Worm (Caenorhabditis elegans): ENCODE results near the gene glb-21.

The glb-21 gene

ce11 chrIV:10750041-10750440 is 38.4 kb upstream of the glb-21 start, which contains the start of gene T25B9.1:
Gene T25B9.1, minus strand, starts transcription at chrIV:10750141.
- TF ChIP-seq efl-1 (GFP tag; optimal IDR thresholded peaks at IDR 0.05) (no peak), Y53G8AR.9 (GFP tag; conservative IDR thresholded peaks at IDR 0.05) (no peak), ceh-100 (GFP tag; IDR thresholded peaks at IDR 0.05) (no peak), attf-6 (GFP tag; IDR thresholded peaks at IDR 0.05) (no peak), rcor-1 (GFP tag; IDR thresholded peaks at IDR 0.05) (no peak), lin-35 (GFP tag; optimal IDR thresholded peaks at IDR 0.05) (no peak), attf-5 (GFP tag; optimal IDR thresholded peaks at IDR 0.05) (no peak), F52B5.7 (tag; optimal IDR thresholded peaks at IDR 0.05) (no peak), rec-8 (tag; optimal IDR thresholded peaks at IDR 0.05) (no peak)

DNA sequence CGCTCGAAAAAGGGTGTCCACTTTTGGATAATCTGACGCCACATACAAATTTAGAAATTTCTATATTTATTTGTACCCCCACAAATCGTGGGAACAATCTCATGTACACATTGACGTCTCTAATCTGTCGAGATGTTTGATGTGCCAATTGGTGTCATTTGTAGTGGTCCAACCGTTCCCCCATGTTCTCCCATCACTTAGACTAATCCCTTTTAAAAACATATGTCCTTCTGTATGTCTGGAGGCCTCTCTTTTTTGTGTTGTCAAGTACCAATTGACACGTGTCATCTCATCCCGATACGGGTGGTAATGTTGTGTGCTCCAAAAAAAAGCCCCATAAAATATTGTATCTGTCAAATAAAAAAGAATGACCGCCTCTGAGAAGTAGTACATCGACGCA is 33.7 kb upstream of the glb-21 start:
- TF ChIP-seq mxl-1 (tag; optimal IDR thresholded peaks at IDR 0.05) (no peak), sdz-38 (tag; optimal IDR thresholded peaks at IDR 0.05) (no peak), F55B11.4 (tag; optimal IDR thresholded peaks at IDR 0.05; ENCODE audit: borderline replicate concordance, insufficient read depth) (no peak), snpc-1.1 (tag; optimal IDR thresholded peaks at IDR 0.05; ENCODE audit: insufficient read depth) (no peak), unc-62 (GFP tag; optimal IDR thresholded peaks at IDR 0.05) (no peak), unc-130 (GFP tag; optimal IDR thresholded peaks at IDR 0.05) (no peak), die-1 (tag; optimal IDR thresholded peaks at IDR 0.05) (no peak), ztf-25 (GFP tag; IDR thresholded peaks at IDR 0.05) (no peak), ztf-3 (GFP tag; optimal IDR thresholded peaks at IDR 0.05) (no peak), ZK185.1 (tag; optimal IDR thresholded peaks at IDR 0.05; ENCODE audit: poor library complexity, severe bottlenecking) (no peak), mcd-1 (GFP tag; IDR thresholded peaks at IDR 0.05) (no peak), K12H6.12 (tag; optimal IDR thresholded peaks at IDR 0.05) (no peak), Y56A3A.18 (GFP tag; IDR thresholded peaks at IDR 0.05) (no peak), snpc-1.3 (tag; optimal IDR thresholded peaks at IDR 0.05; ENCODE audit: insufficient read depth) (no peak)

DNA sequence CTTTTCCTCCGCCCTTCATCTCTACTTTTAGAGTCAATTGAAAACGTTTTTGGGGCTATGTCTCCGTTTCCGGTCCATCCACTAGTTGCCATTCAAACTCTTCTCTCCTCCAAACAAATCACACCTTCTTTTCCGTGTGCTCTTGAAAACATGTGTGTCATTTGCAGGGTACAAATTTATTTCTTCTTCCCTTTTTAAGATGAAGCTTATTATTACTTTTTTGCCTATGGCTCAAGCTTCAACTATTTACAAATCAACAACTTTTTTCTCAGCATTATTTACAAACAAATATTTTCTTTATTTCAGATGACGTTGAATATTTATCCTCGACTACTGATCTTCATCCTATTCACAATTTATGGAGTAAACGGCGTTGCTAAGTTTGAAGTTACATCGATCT is 32.9 kb upstream of the glb-21 start, which contains the start of gene T25B9.3:
TSS of gene T25B9.3 (plus strand) at position 301 of the 400 bp plus-strand sequence.
- TF ChIP-seq snpc-3.4 (tag; optimal IDR thresholded peaks at IDR 0.05) (no peak), akir-1 (GFP tag; optimal IDR thresholded peaks at IDR 0.05) (no peak), T26A5.8 (tag; optimal IDR thresholded peaks at IDR 0.05) (no peak), egl-18 (GFP tag; IDR thresholded peaks at IDR 0.05) (no peak), cebp-1 (GFP tag; IDR thresholded peaks at IDR 0.05) (no peak), cebp-1 (tag; optimal IDR thresholded peaks at IDR 0.05) (no peak), nhr-179 (tag; optimal IDR thresholded peaks at IDR 0.05) (no peak), B0035.1 (tag; optimal IDR thresholded peaks at IDR 0.05) (no peak), hlh-12 (tag; optimal IDR thresholded peaks at IDR 0.05) (no peak), pha-4 (tag; optimal IDR thresholded peaks at IDR 0.05) (no peak), nfyb-1 (GFP tag; IDR thresholded peaks at IDR 0.05) (no peak), Y95B8A.8 (GFP tag; IDR thresholded peaks at IDR 0.05) (no peak), dox-1 (GFP tag; IDR thresholded peaks at IDR 0.05) (no peak), atf-7 (tag; optimal IDR thresholded peaks at IDR 0.05) (no peak), egl-44 (GFP tag; IDR thresholded peaks at IDR 0.05) (no peak), lin-26 (GFP tag; IDR thresholded peaks at IDR 0.05) (no peak), ekl-4 (GFP tag; IDR thresholded peaks at IDR 0.05) (no peak), snpc-4 (GFP tag; optimal IDR thresholded peaks at IDR 0.05) (no peak), snpc-4 (tag; optimal IDR thresholded peaks at IDR 0.05) (no peak), nhr-80 (tag; optimal IDR thresholded peaks at IDR 0.05) (no peak)

Measured in whole organism, young adult.